Fruit fly (Drosophila melanogaster) whole organism, adult: Measurements from ENCODE around the gene Fign.

Experiments
- CG11617 ChIP-seq: fragments of 200-800 bp; sonication (Bioruptor generic); optimal IDR thresholded peaks from 2 replicates; lab custom pipeline; 2017; ENCODE audit warnings: mild to moderate bottlenecking, missing biosample characterization, missing genetic modification reagents, missing genetic modification characterization
- CG12768 ChIP-seq: fragments of 200-800 bp; sonication (Bioruptor generic); optimal IDR thresholded peaks from 2 replicates; lab custom pipeline; 2017; ENCODE audit warnings: missing biosample characterization, missing genetic modification characterization, mild to moderate bottlenecking, moderate library complexity, missing genetic modification reagents
- CG5204 ChIP-seq: fragments of 200-800 bp; sonication (Bioruptor generic); optimal IDR thresholded peaks from 2 replicates; lab custom pipeline; 2016; ENCODE audit warnings: missing biosample characterization, missing genetic modification characterization
- CG7045 ChIP-seq: fragments of 200-800 bp; sonication (Bioruptor generic); optimal IDR thresholded peaks from 2 replicates; lab custom pipeline; 2017; ENCODE audit warnings: missing biosample characterization, mild to moderate bottlenecking, missing genetic modification characterization
- Hr96 ChIP-seq: fragments of 200-800 bp; sonication (Bioruptor generic); optimal IDR thresholded peaks from 2 replicates; lab custom pipeline; 2016; ENCODE audit warnings: missing biosample characterization, missing genetic modification characterization
- cic ChIP-seq: fragments of 200-800 bp; sonication (Bioruptor generic); optimal IDR thresholded peaks from 2 replicates; lab custom pipeline; 2017; ENCODE audit warnings: missing biosample characterization, mild to moderate bottlenecking, missing genetic modification characterization, moderate library complexity
- cnc ChIP-seq, 2 experiments: fragments of >200 bp; optimal IDR thresholded peaks; 2 replicates each; lab custom pipeline; 2017
- tj ChIP-seq: fragments of 200-800 bp; sonication (Bioruptor generic); optimal IDR thresholded peaks from 3 replicates; lab custom pipeline; 2017; ENCODE audit warnings: missing biosample characterization, mild to moderate bottlenecking, missing genetic modification characterization, moderate library complexity
- toe ChIP-seq: fragments of 200-800 bp; sonication (Bioruptor generic); optimal IDR thresholded peaks from 2 replicates; lab custom pipeline; 2016; ENCODE audit warnings: missing biosample characterization, missing genetic modification characterization

DNA sequence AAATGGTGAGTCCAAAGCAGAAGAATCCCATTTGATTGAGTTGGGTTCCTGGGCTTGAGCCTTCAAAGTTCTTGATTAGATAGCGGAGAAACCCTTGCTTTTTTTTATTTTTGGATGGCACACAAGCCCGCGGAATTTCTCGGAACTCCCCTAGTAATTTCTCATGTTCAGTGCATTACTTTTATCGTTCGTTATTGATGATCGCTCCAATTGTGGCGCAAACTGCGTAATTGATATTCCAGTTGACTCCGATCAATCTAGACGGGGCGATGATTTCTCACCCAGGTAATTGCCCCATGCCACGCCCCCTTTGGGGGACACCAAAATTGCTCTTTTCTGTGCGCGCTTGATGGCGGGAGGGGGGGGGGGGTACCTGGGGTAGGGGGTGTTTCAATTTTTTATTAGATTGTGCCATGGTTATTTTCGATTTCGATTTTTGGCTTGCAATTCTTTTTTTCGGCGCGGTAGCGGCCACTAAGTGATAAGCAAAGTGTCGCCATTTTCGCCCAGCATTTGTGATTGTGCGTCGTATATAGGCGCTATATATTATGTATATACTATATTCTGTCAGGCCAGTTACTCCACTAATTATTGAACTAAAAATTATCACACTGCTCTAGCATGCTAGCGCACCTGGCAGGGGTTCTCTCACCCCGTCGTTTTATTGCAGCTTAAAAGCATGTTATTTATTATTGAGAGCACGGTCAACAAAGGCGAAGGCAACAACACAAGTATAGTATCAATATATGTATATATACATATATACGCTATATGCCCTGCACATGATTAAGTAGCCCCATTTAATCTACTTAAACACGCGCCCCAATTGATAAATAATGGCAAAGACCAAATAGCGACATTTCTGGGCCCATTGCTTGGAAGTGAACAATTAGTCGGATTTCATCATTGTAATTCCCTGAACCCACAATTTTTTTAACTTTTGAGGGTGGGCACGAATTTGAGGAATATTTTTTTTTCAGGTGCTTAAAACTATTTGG is 14.5 kb downstream of the Fign start:
- TF ChIP-seq CG5204 (GFP tag; lab: Kevin White, UChicago), result no peak
- no peak for TF ChIP-seq cic
- no peak for TF ChIP-seq tj
- TF ChIP-seq Hr96 (GFP tag; lab: Kevin White, UChicago), result no peak
- TF ChIP-seq CG12768 (GFP tag; lab: Kevin White, UChicago), result no peak
- TF ChIP-seq CG11617 (GFP tag; lab: Kevin White, UChicago), result no peak
- TF ChIP-seq cnc (optimal IDR thresholded peaks at IDR 0.05; lab: Kevin White, UChicago), result no peak
- TF ChIP-seq toe (GFP tag; lab: Kevin White, UChicago), result no peak
- no peak for TF ChIP-seq CG7045 (GFP tag; lab: Kevin White, UChicago)
